Fruit fly (Drosophila melanogaster) whole organism, embryonic: ENCODE results near the gene Lcp65Ag1.

ENCODE experiments used
- Ada2b ChIP-seq: fragments of 200-800 bp; sonication (Bioruptor generic); IDR thresholded peaks from 2 replicates; pipeline ENCODE4 v1.3.6; 2022; ENCODE audit warnings: missing biosample characterization, missing genetic modification characterization
- Atf3 ChIP-seq: fragments of 200-800 bp; sonication (Bioruptor generic); optimal IDR thresholded peaks from 3 replicates; lab custom pipeline; 2016; ENCODE audit warnings: missing biosample characterization, missing genetic modification characterization
- Atf6 ChIP-seq: fragments of 200-800 bp; sonication (Bioruptor generic); IDR thresholded peaks from 2 replicates; pipeline ENCODE4 v1.3.6; 2022; ENCODE audit warnings: missing biosample characterization, missing genetic modification characterization
- CG10543 ChIP-seq: fragments of 200-800 bp; sonication (Bioruptor generic); optimal IDR thresholded peaks from 3 replicates; lab custom pipeline; 2017; ENCODE audit warnings: missing biosample characterization, mild to moderate bottlenecking, missing genetic modification characterization, moderate library complexity
- CG11093 ChIP-seq: fragments of 200-800 bp; sonication (Bioruptor generic); IDR thresholded peaks from 3 replicates; pipeline ENCODE4 v1.3.6; 2022; ENCODE audit warnings: missing biosample characterization, missing genetic modification characterization
- CG13123 ChIP-seq: fragments of 200-800 bp; sonication (Bioruptor generic); optimal IDR thresholded peaks from 2 replicates; lab custom pipeline; 2016; ENCODE audit warnings: missing biosample characterization, missing genetic modification characterization
- CG14014 ChIP-seq: fragments of 200-800 bp; sonication (Bioruptor generic); IDR thresholded peaks from 2 replicates; pipeline ENCODE4 v1.3.6; 2022; ENCODE audit warnings: missing biosample characterization, missing genetic modification characterization
- CG14050 ChIP-seq: fragments of 200-800 bp; sonication (Bioruptor generic); IDR thresholded peaks from 3 replicates; pipeline ENCODE4 v1.3.6; 2022; ENCODE audit warnings: missing biosample characterization, missing genetic modification characterization
- CG30431 ChIP-seq: fragments of 200-800 bp; sonication (Bioruptor generic); optimal IDR thresholded peaks from 2 replicates; lab custom pipeline; 2017; ENCODE audit warnings: missing biosample characterization, missing genetic modification characterization
- CG33213 ChIP-seq: fragments of 200-800 bp; sonication (Bioruptor generic); optimal IDR thresholded peaks from 3 replicates; lab custom pipeline; 2016; ENCODE audit warnings: missing biosample characterization, missing genetic modification characterization
- CG8089 ChIP-seq: fragments of 200-800 bp; sonication (Bioruptor generic); optimal IDR thresholded peaks from 3 replicates; lab custom pipeline; 2016; ENCODE audit warnings: missing biosample characterization, missing genetic modification characterization
- CG8359 ChIP-seq: fragments of 200-800 bp; sonication (Bioruptor generic); optimal IDR thresholded peaks from 2 replicates; lab custom pipeline; 2017; ENCODE audit warnings: missing biosample characterization, mild to moderate bottlenecking, missing genetic modification characterization, borderline replicate concordance
- CG8388 ChIP-seq: fragments of 200-800 bp; sonication (Bioruptor generic); optimal IDR thresholded peaks from 2 replicates; lab custom pipeline; 2019; ENCODE audit warnings: missing biosample characterization, mild to moderate bottlenecking, missing genetic modification characterization, moderate library complexity
- CG8944 ChIP-seq: fragments of 200-800 bp; sonication (Bioruptor generic); optimal IDR thresholded peaks from 3 replicates; lab custom pipeline; 2016; ENCODE audit warnings: missing biosample characterization, missing genetic modification characterization
- CG9817 ChIP-seq: fragments of 200-800 bp; sonication (Bioruptor generic); optimal IDR thresholded peaks from 2 replicates; lab custom pipeline; 2018; ENCODE audit warnings: missing biosample characterization, mild to moderate bottlenecking, missing genetic modification characterization, moderate library complexity
- CoRest ChIP-seq: fragments of 200-800 bp; sonication (Bioruptor generic); optimal IDR thresholded peaks from 3 replicates; lab custom pipeline; 2018; ENCODE audit warnings: missing biosample characterization, mild to moderate bottlenecking, missing genetic modification characterization, moderate library complexity
- Dip2 ChIP-seq: fragments of 200-800 bp; sonication (Bioruptor generic); IDR thresholded peaks from 2 replicates; pipeline ENCODE4 v1.3.6; 2022; ENCODE audit warnings: missing biosample characterization, missing genetic modification characterization
- Dip3 ChIP-seq: fragments of 200-800 bp; sonication (Bioruptor generic); optimal IDR thresholded peaks from 3 replicates; lab custom pipeline; 2016; ENCODE audit warnings: missing biosample characterization, missing genetic modification characterization
- Doc2 ChIP-seq: fragments of 200-800 bp; sonication (Bioruptor generic); IDR thresholded peaks from 2 replicates; pipeline ENCODE4 v1.3.6; 2022; ENCODE audit warnings: missing biosample characterization, missing genetic modification characterization
- Drgx ChIP-seq: fragments of 200-800 bp; sonication (Bioruptor generic); IDR thresholded peaks from 2 replicates; pipeline ENCODE4 v1.3.6; 2022; ENCODE audit warnings: missing biosample characterization, missing genetic modification characterization
- Eip74EF ChIP-seq, 2 experiments: fragments of 200-800 bp in 1 of 2; fragments of >200 bp in 1 of 2; sonication (Bioruptor generic) in 1 of 2; optimal IDR thresholded peaks; 2 replicates each; lab custom pipeline; 2017 to 2019; ENCODE audit warnings: missing biosample characterization in 2 of 2, missing genetic modification characterization in 2 of 2, mild to moderate bottlenecking in 1 of 2, moderate library complexity in 1 of 2
- Fer3 ChIP-seq: fragments of 200-800 bp; sonication (Bioruptor generic); optimal IDR thresholded peaks from 2 replicates; lab custom pipeline; 2018; ENCODE audit warnings: missing biosample characterization, mild to moderate bottlenecking, missing genetic modification characterization, moderate library complexity
- Hand ChIP-seq: fragments of 200-800 bp; sonication (Bioruptor generic); optimal IDR thresholded peaks from 2 replicates; lab custom pipeline; 2017; ENCODE audit warnings: mild to moderate bottlenecking, missing biosample characterization, missing genetic modification reagents, missing genetic modification characterization
- HmgZ ChIP-seq: fragments of 200-800 bp; sonication (Bioruptor generic); optimal IDR thresholded peaks from 2 replicates; lab custom pipeline; 2018; ENCODE audit warnings: missing biosample characterization, mild to moderate bottlenecking, missing genetic modification characterization
- Hr3 ChIP-seq: fragments of 200-800 bp; sonication (Bioruptor generic); optimal IDR thresholded peaks from 3 replicates; lab custom pipeline; 2016; ENCODE audit warnings: missing biosample characterization, missing genetic modification characterization
- Lim3 ChIP-seq: fragments of 200-800 bp; sonication (Bioruptor generic); IDR thresholded peaks from 2 replicates; pipeline ENCODE4 v1.3.6; 2022; ENCODE audit warnings: missing biosample characterization, missing genetic modification characterization
- Oli ChIP-seq: fragments of 200-800 bp; sonication (Bioruptor generic); optimal IDR thresholded peaks from 2 replicates; lab custom pipeline; 2018; ENCODE audit warnings: missing biosample characterization, mild to moderate bottlenecking, missing genetic modification characterization, moderate library complexity
- Rfx ChIP-seq: fragments of 200-800 bp; sonication (Bioruptor generic); IDR thresholded peaks from 2 replicates; pipeline ENCODE4 v1.3.6; 2022; ENCODE audit warnings: missing biosample characterization, missing genetic modification characterization
- Sox102F ChIP-seq: fragments of 200-800 bp; sonication (Bioruptor generic); optimal IDR thresholded peaks from 2 replicates; lab custom pipeline; 2018; ENCODE audit warnings: missing biosample characterization, mild to moderate bottlenecking, missing genetic modification characterization, moderate library complexity
- Ssrp ChIP-seq: fragments of 200-800 bp; sonication (Bioruptor generic); optimal IDR thresholded peaks from 2 replicates; lab custom pipeline; 2018; ENCODE audit warnings: missing biosample characterization, mild to moderate bottlenecking, missing genetic modification characterization, moderate library complexity
- Stat92E ChIP-seq, 3 experiments: fragments of >200 bp in 2 of 3; fragments of 200-800 bp in 1 of 3; sonication (Bioruptor generic) in 1 of 3; optimal IDR thresholded peaks; 2 replicates each; lab custom pipeline; 2017 to 2019; ENCODE audit warnings: missing biosample characterization in 3 of 3, missing genetic modification characterization in 3 of 3, mild to moderate bottlenecking in 1 of 3, moderate library complexity in 1 of 3
- Vsx1 ChIP-seq: fragments of 200-800 bp; sonication (Bioruptor generic); optimal IDR thresholded peaks from 2 replicates; lab custom pipeline; 2017; ENCODE audit warnings: missing biosample characterization, mild to moderate bottlenecking, missing genetic modification characterization, missing genetic modification reagents
- Xbp1 ChIP-seq: fragments of 200-800 bp; sonication (Bioruptor generic); optimal IDR thresholded peaks from 3 replicates; lab custom pipeline; 2016; ENCODE audit warnings: missing biosample characterization, mild to moderate bottlenecking, missing genetic modification characterization
- dm ChIP-seq: fragments of 200-800 bp; sonication (Bioruptor generic); optimal IDR thresholded peaks from 3 replicates; lab custom pipeline; 2016; ENCODE audit warnings: missing biosample characterization, missing genetic modification characterization
- eyg ChIP-seq: fragments of 200-800 bp; sonication (Bioruptor generic); optimal IDR thresholded peaks from 3 replicates; lab custom pipeline; 2016; ENCODE audit warnings: missing biosample characterization, missing genetic modification characterization
- gcm ChIP-seq: fragments of 200-800 bp; sonication (Bioruptor generic); optimal IDR thresholded peaks from 2 replicates; lab custom pipeline; 2019; ENCODE audit warnings: missing biosample characterization, mild to moderate bottlenecking, missing genetic modification characterization, moderate library complexity
- grau ChIP-seq: fragments of 200-800 bp; optimal IDR thresholded peaks from 3 replicates; lab custom pipeline; 2019; ENCODE audit warnings: missing biosample characterization, mild to moderate bottlenecking, missing genetic modification characterization, moderate library complexity
- gsb-n ChIP-seq: fragments of 200-800 bp; sonication (Bioruptor generic); optimal IDR thresholded peaks from 3 replicates; lab custom pipeline; 2018; ENCODE audit warnings: missing biosample characterization, mild to moderate bottlenecking, missing genetic modification characterization
- nmo ChIP-seq: fragments of 200-800 bp; sonication (Bioruptor generic); optimal IDR thresholded peaks from 2 replicates; lab custom pipeline; 2018; ENCODE audit warnings: missing biosample characterization, mild to moderate bottlenecking, missing genetic modification characterization, moderate library complexity
- sc ChIP-seq, 3 experiments: fragments of >200 bp in 2 of 3; fragments of 200-800 bp in 1 of 3; sonication (Bioruptor generic) in 1 of 3; optimal IDR thresholded peaks; 2 replicates in 2 of 3; 3 replicates in 1 of 3; lab custom pipeline; 2017; ENCODE audit warnings: mild to moderate bottlenecking in 1 of 3, missing biosample characterization in 1 of 3, missing genetic modification characterization in 1 of 3, missing genetic modification reagents in 1 of 3
- schlank ChIP-seq: fragments of 200-800 bp; sonication (Bioruptor generic); optimal IDR thresholded peaks from 2 replicates; lab custom pipeline; 2018; ENCODE audit warnings: missing biosample characterization, mild to moderate bottlenecking, missing genetic modification characterization
- sd ChIP-seq: fragments of 200-800 bp; sonication (Bioruptor generic); optimal IDR thresholded peaks from 3 replicates; lab custom pipeline; 2018; ENCODE audit warnings: missing biosample characterization, mild to moderate bottlenecking, missing genetic modification characterization, moderate library complexity
- sna ChIP-seq: fragments of 200-800 bp; sonication (Bioruptor generic); IDR thresholded peaks from 2 replicates; pipeline ENCODE4 v1.3.6; 2022; ENCODE audit warnings: missing biosample characterization, missing genetic modification characterization; ENCODE audit not compliant: partially characterized antibody
- tap ChIP-seq: fragments of 200-800 bp; optimal IDR thresholded peaks from 3 replicates; lab custom pipeline; 2019; ENCODE audit warnings: missing biosample characterization, mild to moderate bottlenecking, missing genetic modification characterization, moderate library complexity
- tll ChIP-seq, 2 experiments: fragments of 200-800 bp in 1 of 2; fragments of >200 bp in 1 of 2; sonication (Bioruptor generic) in 1 of 2; optimal IDR thresholded peaks; 2 replicates each; lab custom pipeline; 2017 to 2019; ENCODE audit warnings: missing biosample characterization in 2 of 2, missing genetic modification characterization in 2 of 2, mild to moderate bottlenecking in 1 of 2, moderate library complexity in 1 of 2
- vvl ChIP-seq: fragments of 200-800 bp; sonication (Bioruptor generic); IDR thresholded peaks from 2 replicates; pipeline ENCODE4 v1.3.6; 2022; ENCODE audit warnings: missing biosample characterization, missing genetic modification characterization
- zfh1 ChIP-seq: fragments of 200-800 bp; sonication (Bioruptor generic); IDR thresholded peaks from 3 replicates; pipeline ENCODE4 v1.3.6; 2022; ENCODE audit warnings: missing biosample characterization, missing genetic modification characterization
- zfh2 ChIP-seq: fragments of 200-800 bp; sonication (Bioruptor generic); optimal IDR thresholded peaks from 2 replicates; lab custom pipeline; 2016; ENCODE audit warnings: missing biosample characterization, missing genetic modification characterization

The Lcp65Ag1 gene

dm6 chr3L:6157327-6158032, 22.4 kb upstream of the Lcp65Ag1 start, which contains the start of gene CG13297 (continued):
- TF ChIP-seq Sox102F (peak; percentile 76), Atf3 (no peak), dm (GFP tag; lab: Kevin White, UChicago) (no peak), CG33213 (GFP tag; lab: Kevin White, UChicago) (no peak), CG8089 (no peak), Stat92E (GFP tag; optimal IDR thresholded peaks at IDR 0.05; lab: Kevin White, UChicago) (no peak), Ada2b (0 out of 2 replicates have a peak, but pooled peaks have one; percentile 30), sc (optimal IDR thresholded peaks at IDR 0.05; lab: Kevin White, UChicago) (no peak), sc (GFP tag; optimal IDR thresholded peaks at IDR 0.05; lab: Kevin White, UChicago) (no peak), eyg (GFP tag; lab: Kevin White, UChicago) (no peak), CG8388 (peak; percentile 48), gsb-n (tag; lab: Kevin White, UChicago) (peak; percentile 17), schlank (no peak), CG9817 (peak; percentile 38), Drgx (GFP tag; lab: Robert Waterston, UW) (peak; percentile 37; the same call in 1 of the 2 replicates), Atf6 (GFP tag; lab: Robert Waterston, UW) (no peak), CG14014 (GFP tag; lab: Robert Waterston, UW) (peak; percentile 25; the same call in 1 of the 2 replicates), Hand (GFP tag; lab: Kevin White, UChicago) (no peak), CG30431 (GFP tag; lab: Kevin White, UChicago) (no peak), CoRest (tag; lab: Kevin White, UChicago) (peak; percentile 69), zfh2 (GFP tag; lab: Kevin White, UChicago) (no peak), CG13123 (GFP tag; lab: Kevin White, UChicago) (no peak), Xbp1 (peak; percentile 44), vvl (peak; percentile 66), sna (GFP tag; lab: Robert Waterston, UW) (no peak), HmgZ (tag; lab: Kevin White, UChicago) (no peak), zfh1 (GFP tag; lab: Robert Waterston, UW) (0 out of 3 replicates have a peak, but pooled peaks have one; percentile 32), Dip2 (no peak), Ssrp (tag; lab: Kevin White, UChicago) (peak; percentile 68), Vsx1 (GFP tag; lab: Kevin White, UChicago) (peak; percentile 46), Doc2 (GFP tag; lab: Robert Waterston, UW) (no peak), sd (tag; lab: Kevin White, UChicago) (peak; percentile 5), CG8944 (GFP tag; lab: Kevin White, UChicago) (no peak), CG11093 (GFP tag; lab: Robert Waterston, UW) (peak; percentile 62; the same call in 2 of the 3 replicates), Eip74EF (GFP tag; optimal IDR thresholded peaks at IDR 0.05; lab: Kevin White, UChicago) (peak in 1 of 2 experiments; percentile 72), tap (tag; lab: Kevin White, UChicago) (peak; percentile 49), Oli (tag; lab: Kevin White, UChicago) (peak; percentile 76), gcm (GFP tag; lab: Kevin White, UChicago) (peak; percentile 32), CG8359 (GFP tag; lab: Kevin White, UChicago) (no peak), Lim3 (GFP tag; lab: Robert Waterston, UW) (no peak), Fer3 (tag; lab: Kevin White, UChicago) (peak; percentile 35), nmo (GFP tag; lab: Kevin White, UChicago) (peak; percentile 66), Rfx (GFP tag; lab: Robert Waterston, UW) (0 out of 2 replicates have a peak, but pooled peaks have one; percentile 22), Hr3 (peak; percentile 10), Dip3 (GFP tag; lab: Kevin White, UChicago) (no peak), CG14050 (GFP tag; lab: Robert Waterston, UW) (no peak), tll (GFP tag; optimal IDR thresholded peaks at IDR 0.05; lab: Kevin White, UChicago) (no peak), grau (peak; percentile 57), CG10543 (GFP tag; lab: Kevin White, UChicago) (no peak)
